Fruit fly (Drosophila melanogaster) whole organism, embryonic: ENCODE results near the gene CG10333.

Source experiments
- CG2129 ChIP-seq: fragments of 200-800 bp; sonication (Bioruptor generic); IDR thresholded peaks from 2 replicates; pipeline ENCODE4 v1.3.6; 2022; ENCODE audit warnings: missing biosample characterization, missing genetic modification characterization; ENCODE audit not compliant: partially characterized antibody
- Nf-YC ChIP-seq: fragments of 200-800 bp; optimal IDR thresholded peaks from 3 replicates; lab custom pipeline; 2019; ENCODE audit warnings: missing biosample characterization, mild to moderate bottlenecking, missing genetic modification characterization, moderate library complexity
- br ChIP-seq: fragments of >200 bp; optimal IDR thresholded peaks from 2 replicates; lab custom pipeline; 2017
- kay ChIP-seq: fragments of 200-800 bp; sonication (Bioruptor generic); optimal IDR thresholded peaks from 2 replicates; lab custom pipeline; 2016; ENCODE audit warnings: missing biosample characterization, missing genetic modification characterization
- phol ChIP-seq: fragments of 200-800 bp; sonication (Bioruptor generic); optimal IDR thresholded peaks from 3 replicates; lab custom pipeline; 2018; ENCODE audit warnings: missing biosample characterization, mild to moderate bottlenecking, missing genetic modification characterization, moderate library complexity
- rib ChIP-seq: fragments of 200-800 bp; sonication (Bioruptor generic); IDR thresholded peaks from 2 replicates; pipeline ENCODE4 v1.3.6; 2022; ENCODE audit warnings: missing biosample characterization, missing genetic modification characterization

DNA sequence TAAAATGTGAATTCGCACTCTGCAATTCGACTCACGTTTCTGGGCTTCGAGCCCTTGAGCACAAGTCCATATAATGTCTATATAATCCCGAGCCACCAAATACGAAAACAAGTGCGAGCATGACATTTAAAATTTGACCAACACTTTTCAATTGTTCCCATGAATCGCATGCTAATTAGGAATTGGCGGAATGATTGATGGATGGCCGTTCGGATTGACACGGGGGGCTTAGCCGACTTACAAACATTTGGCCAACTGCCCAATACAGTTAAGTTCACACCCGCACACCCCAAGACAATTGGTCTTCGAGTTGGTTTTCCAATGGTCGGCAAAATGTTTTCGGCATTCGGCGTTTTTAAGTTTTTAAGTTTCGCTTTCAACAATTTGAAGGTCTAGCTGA lies 34.5 kb downstream of the CG10333 start:
- TF ChIP-seq br (lab: Kevin White, UChicago) (no peak), CG2129 (GFP tag; lab: Robert Waterston, UW) (no peak), phol (no peak), rib (GFP tag; lab: Robert Waterston, UW) (no peak), Nf-YC (tag; lab: Kevin White, UChicago) (no peak), kay (GFP tag; lab: Kevin White, UChicago) (no peak)
